Worm (Caenorhabditis elegans): ENCODE results near the gene F44B9.2.

ce11 chrIII:8044717-8045116 is 22.5 kb downstream of the F44B9.2 start, which contains the start of gene spcs-3:
- TF ChIP-seq pag-3 (tag; optimal IDR thresholded peaks at IDR 0.05; ENCODE audit: borderline replicate concordance) (no peak), ceh-24 (tag; optimal IDR thresholded peaks at IDR 0.05) (no peak), ceh-34 (tag; optimal IDR thresholded peaks at IDR 0.05) (no peak), sox-4 (tag; optimal IDR thresholded peaks at IDR 0.05) (no peak), ceh-14 (tag; optimal IDR thresholded peaks at IDR 0.05) (no peak), unc-86 (tag; optimal IDR thresholded peaks at IDR 0.05) (no peak), lin-11 (tag; optimal IDR thresholded peaks at IDR 0.05) (no peak), ceh-30 (tag; optimal IDR thresholded peaks at IDR 0.05) (no peak), dmd-4 (tag; optimal IDR thresholded peaks at IDR 0.05; ENCODE audit: borderline replicate concordance) (no peak), eyg-1 (tag; optimal IDR thresholded peaks at IDR 0.05) (no peak)

All from whole organism, late embryonic.